Fruit fly (Drosophila melanogaster): ENCODE measurements around the gene PIG-C.
A peak's percentile ranks its signal among the peaks of the same experiment; 100 is the strongest.

Gene PIG-C

dm6 chr3L:3325925-3326903 lies 7.2 kb upstream of the PIG-C start, which contains the start of gene Gtpx (continued):
- TF ChIP-seq CG9139 (GFP tag; optimal IDR thresholded peaks at IDR 0.05) (peak; percentile 49), Smox (GFP tag; optimal IDR thresholded peaks at IDR 0.05) (no peak), CG11294 (GFP tag; IDR thresholded peaks at IDR 0.05) (peak; percentile 8; the same call in 1 of the 2 replicates), Sox102F (GFP tag; optimal IDR thresholded peaks at IDR 0.05) (no peak), Ets21C (GFP tag; optimal IDR thresholded peaks at IDR 0.05) (no peak), CG31627 (GFP tag; optimal IDR thresholded peaks at IDR 0.05) (peak; percentile 76), CG10631 (GFP tag; optimal IDR thresholded peaks at IDR 0.05) (no peak), CG1621 (tag; optimal IDR thresholded peaks at IDR 0.05) (no peak), net (GFP tag; optimal IDR thresholded peaks at IDR 0.05) (peak; percentile 15), fd59A (GFP tag; optimal IDR thresholded peaks at IDR 0.05) (no peak), CG3032 (tag; optimal IDR thresholded peaks at IDR 0.05) (peak; percentile 31), CG6808 (GFP tag; optimal IDR thresholded peaks at IDR 0.05) (peak; percentile 50), CG3919 (GFP tag; optimal IDR thresholded peaks at IDR 0.05) (peak; percentile 46), Hr38 (GFP tag; optimal IDR thresholded peaks at IDR 0.05) (no peak), OdsH (GFP tag; optimal IDR thresholded peaks at IDR 0.05) (no peak), Gug (GFP tag; IDR thresholded peaks at IDR 0.05) (no peak), Blimp-1 (GFP tag; optimal IDR thresholded peaks at IDR 0.05) (peak; percentile 65), CG15336 (GFP tag; IDR thresholded peaks at IDR 0.05) (no peak; the same call in 1 of the 2 replicates), achi (GFP tag; optimal IDR thresholded peaks at IDR 0.05) (peak; percentile 14)

dm6 chr3L:3325597-3325924 lies 6.5 kb upstream of the PIG-C start:
- TF ChIP-seq Sox15 (GFP tag; optimal IDR thresholded peaks at IDR 0.05) (no peak), CG6808 (GFP tag; optimal IDR thresholded peaks at IDR 0.05) (no peak), CG7368 (GFP tag; optimal IDR thresholded peaks at IDR 0.05) (no peak), CG15336 (GFP tag; IDR thresholded peaks at IDR 0.05) (no peak), Met (GFP tag; optimal IDR thresholded peaks at IDR 0.05) (no peak), CG8319 (GFP tag; optimal IDR thresholded peaks at IDR 0.05) (no peak)

- TF ChIP-seq CG7368 (GFP tag; optimal IDR thresholded peaks at IDR 0.05), result no peak
- TF ChIP-seq CG8632 (GFP tag; optimal IDR thresholded peaks at IDR 0.05), result no peak
- TF ChIP-seq eg (GFP tag; IDR thresholded peaks at IDR 0.05), result no peak
- peak; percentile 19 for TF ChIP-seq acj6 (GFP tag; optimal IDR thresholded peaks at IDR 0.05)
- TF ChIP-seq ss (GFP tag; optimal IDR thresholded peaks at IDR 0.05), result no peak
- TF ChIP-seq CG32006 (GFP tag; optimal IDR thresholded peaks at IDR 0.05), result peak; percentile 38
- TF ChIP-seq CG3919 (GFP tag; optimal IDR thresholded peaks at IDR 0.05), result peak; percentile 25
- TF ChIP-seq CG11294 (GFP tag; IDR thresholded peaks at IDR 0.05), result no peak
- no peak for TF ChIP-seq CG6792 (GFP tag; optimal IDR thresholded peaks at IDR 0.05)
- peak; percentile 25 for TF ChIP-seq OdsH (GFP tag; optimal IDR thresholded peaks at IDR 0.05)
- TF ChIP-seq Hr4 (GFP tag; optimal IDR thresholded peaks at IDR 0.05), result peak; percentile 55
- no peak for TF ChIP-seq CG6276 (GFP tag; optimal IDR thresholded peaks at IDR 0.05)
- TF ChIP-seq CG9139 (GFP tag; optimal IDR thresholded peaks at IDR 0.05), result no peak
- TF ChIP-seq pdm3 (GFP tag; optimal IDR thresholded peaks at IDR 0.05), result no peak
- peak; percentile 21 for TF ChIP-seq CG10669 (GFP tag; optimal IDR thresholded peaks at IDR 0.05)
- peak; percentile 75 for TF ChIP-seq Eip78C (GFP tag)
- TF ChIP-seq CG8119 (GFP tag; IDR thresholded peaks at IDR 0.05), result no peak
- TF ChIP-seq fd59A (GFP tag; optimal IDR thresholded peaks at IDR 0.05), result no peak
- no peak for TF ChIP-seq Eip93F (GFP tag; optimal IDR thresholded peaks at IDR 0.05)
- TF ChIP-seq CG3032 (tag; optimal IDR thresholded peaks at IDR 0.05), result no peak
- peak; percentile 5 for TF ChIP-seq CG6808 (GFP tag; optimal IDR thresholded peaks at IDR 0.05)
- TF ChIP-seq CG11902 (GFP tag; optimal IDR thresholded peaks at IDR 0.05), result no peak
- TF ChIP-seq Sox14 (GFP tag; optimal IDR thresholded peaks at IDR 0.05), result no peak
- 0 out of 2 replicates have a peak, but pooled peaks have one; percentile 36 for TF ChIP-seq CG15336 (GFP tag; IDR thresholded peaks at IDR 0.05)
- no peak for TF ChIP-seq Smox (GFP tag; optimal IDR thresholded peaks at IDR 0.05)
- no peak for TF ChIP-seq Sox15 (GFP tag; optimal IDR thresholded peaks at IDR 0.05)
- TF ChIP-seq CG1621 (tag; optimal IDR thresholded peaks at IDR 0.05), result no peak
- no peak for TF ChIP-seq fkh (GFP tag; optimal IDR thresholded peaks at IDR 0.05)
- TF ChIP-seq CG34406 (GFP tag; optimal IDR thresholded peaks at IDR 0.05), result no peak
- TF ChIP-seq lz (GFP tag; optimal IDR thresholded peaks at IDR 0.05), result no peak
- peak; percentile 24 for TF ChIP-seq dsx (GFP tag; optimal IDR thresholded peaks at IDR 0.05; ENCODE audit: poor library complexity, severe bottlenecking)
- TF ChIP-seq topi (GFP tag; optimal IDR thresholded peaks at IDR 0.05), result no peak
Measured at dm6 chr3L:3319992-3320732, 1.1 kb upstream of the PIG-C start.
